Fruit fly (Drosophila melanogaster): Measurements from ENCODE around the gene CG9018.

The CG9018 gene

DNA sequence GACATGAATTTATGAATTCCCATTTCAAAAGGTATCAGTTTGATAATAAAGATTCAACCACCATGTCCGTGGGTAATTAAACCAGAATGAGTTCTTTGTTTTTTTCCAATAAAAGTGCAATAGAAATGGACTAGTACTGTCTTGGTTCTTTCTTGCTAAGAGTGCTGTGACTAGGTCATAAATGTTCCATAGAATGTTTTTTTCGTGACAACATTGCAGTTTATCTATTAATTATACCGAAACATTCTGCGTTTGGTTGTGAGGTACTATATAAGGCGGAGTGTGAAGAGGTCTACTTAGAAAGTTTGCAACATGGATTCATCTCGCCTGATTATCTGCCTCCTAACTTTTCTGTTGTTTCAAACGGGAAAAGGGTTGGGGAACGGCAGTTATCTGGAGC is 30.7 kb upstream of the CG9018 start, which contains the start of gene obst-I:
Gene obst-I (plus strand): TSS at position 301 of the 400 bp plus-strand sequence.
- TF ChIP-seq Ets98B (GFP tag; IDR thresholded peaks at IDR 0.05) (no peak), rn (GFP tag; IDR thresholded peaks at IDR 0.05) (no peak), CG12605 (GFP tag; IDR thresholded peaks at IDR 0.05) (no peak)

DNA sequence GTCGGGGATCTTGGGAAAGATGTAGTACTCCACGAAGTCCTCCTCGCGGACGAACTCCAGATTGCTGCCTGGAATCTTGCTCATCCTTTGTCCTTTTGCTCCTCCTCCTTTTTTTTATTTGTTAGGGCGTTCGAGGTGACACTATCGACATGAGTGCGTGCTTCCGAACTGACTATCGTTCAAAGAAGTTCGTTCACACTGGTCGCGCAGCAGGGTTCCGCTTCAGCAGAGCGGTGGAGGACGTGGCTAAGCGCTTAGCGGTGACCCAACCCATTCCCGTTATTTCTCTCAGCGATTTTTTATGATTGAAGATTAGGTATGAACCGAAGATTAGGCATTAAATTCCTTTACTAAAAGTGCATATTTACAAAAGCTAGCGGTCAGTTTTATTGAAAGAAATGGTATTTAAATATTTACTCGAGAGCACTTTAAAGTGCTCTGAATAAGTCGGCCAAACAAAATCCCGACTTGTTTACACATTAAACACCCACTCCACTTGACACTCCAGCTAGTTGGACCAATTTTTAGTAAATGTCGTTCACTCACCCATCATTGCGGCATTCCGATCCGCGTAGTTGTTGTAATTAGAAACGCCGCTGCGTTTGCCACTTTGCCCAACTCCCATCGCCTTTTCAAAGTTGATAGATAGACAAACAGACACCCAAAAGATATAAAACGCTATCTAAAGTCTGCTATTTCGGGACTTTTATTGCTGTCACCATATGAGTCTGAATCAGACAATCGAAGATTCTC is 29.0 kb upstream of the CG9018 start, which contains the start of the genes ecd and CG13806:
Gene ecd (minus strand): TSS at position 166 of the 753 bp plus-strand sequence.
Gene CG13806 (plus strand): TSS at position 703 of the 753 bp plus-strand sequence.
- TF ChIP-seq CG4496 (GFP tag; IDR thresholded peaks at IDR 0.05) (0 out of 3 replicates have a peak, but pooled peaks have one; percentile 50), CG8301 (tag; optimal IDR thresholded peaks at IDR 0.05) (no peak), CG15710 (tag; optimal IDR thresholded peaks at IDR 0.05) (no peak), Ets98B (GFP tag; IDR thresholded peaks at IDR 0.05) (no peak), CG10348 (GFP tag; IDR thresholded peaks at IDR 0.05) (no peak), CG8159 (tag; optimal IDR thresholded peaks at IDR 0.05) (no peak), fd96Ca (GFP tag; IDR thresholded peaks at IDR 0.05) (peak; percentile 37; the same call in 1 of the 3 replicates), CG32121 (GFP tag; IDR thresholded peaks at IDR 0.05) (peak; percentile 19; the same call in 1 of the 2 replicates)

DNA sequence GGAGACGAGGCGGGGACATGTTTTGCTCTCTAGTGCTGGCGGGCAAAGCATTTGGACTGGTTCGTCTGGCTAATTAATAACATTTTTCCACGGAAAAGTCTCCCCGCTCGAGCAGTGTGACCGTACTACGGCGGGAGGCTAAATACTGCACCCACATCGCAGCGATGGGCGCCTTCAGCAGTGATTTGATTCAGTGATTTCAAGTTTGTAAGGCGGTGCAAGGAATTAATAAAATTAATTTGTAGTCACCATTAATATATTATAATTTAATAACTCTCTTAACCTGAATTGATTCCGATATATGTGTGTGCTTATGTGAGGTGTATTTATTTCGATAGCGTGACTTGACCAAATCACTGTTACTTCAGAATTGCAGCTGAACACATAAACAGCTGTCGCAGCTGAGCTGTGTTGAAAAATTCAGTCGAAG is 25.7 kb upstream of the CG9018 start, which contains the start of the genes oxt and CG13807:
Gene oxt (minus strand): TSS at position 150 of the 430 bp plus-strand sequence.
Gene CG13807 (plus strand): TSS at position 405 of the 430 bp plus-strand sequence.
- peak; percentile 79 for TF ChIP-seq CG17806 (tag; optimal IDR thresholded peaks at IDR 0.05)
- peak; percentile 81 for TF ChIP-seq CG9948 (tag; optimal IDR thresholded peaks at IDR 0.05)
- no peak for TF ChIP-seq D1 (tag; optimal IDR thresholded peaks at IDR 0.05)
- no peak for TF ChIP-seq CG13204 (GFP tag; optimal IDR thresholded peaks at IDR 0.05)
- no peak for TF ChIP-seq CG14655 (GFP tag; optimal IDR thresholded peaks at IDR 0.05)
- peak; percentile 90 for TF ChIP-seq Ets98B (GFP tag; IDR thresholded peaks at IDR 0.05)
- peak; percentile 87 for TF ChIP-seq CG15710 (tag; optimal IDR thresholded peaks at IDR 0.05)
- TF ChIP-seq CG10348 (GFP tag; IDR thresholded peaks at IDR 0.05) = peak; percentile 28; the same call in 1 of the 2 replicates
- TF ChIP-seq EcR (GFP tag; optimal IDR thresholded peaks at IDR 0.05) = peak; percentile 16
- peak; percentile 79 for TF ChIP-seq Snoo (tag; optimal IDR thresholded peaks at IDR 0.05)
- TF ChIP-seq Pif1A (GFP tag; optimal IDR thresholded peaks at IDR 0.05) = no peak
- TF ChIP-seq CG8159 (tag; optimal IDR thresholded peaks at IDR 0.05) = peak; percentile 81
- TF ChIP-seq rn (GFP tag; IDR thresholded peaks at IDR 0.05) = peak; percentile 74
- peak; percentile 92 for TF ChIP-seq fd96Ca (GFP tag; IDR thresholded peaks at IDR 0.05)
- TF ChIP-seq Pif1B (GFP tag; optimal IDR thresholded peaks at IDR 0.05) = peak; percentile 83
- TF ChIP-seq CG12605 (GFP tag; IDR thresholded peaks at IDR 0.05) = peak; percentile 75
- peak; percentile 60 for TF ChIP-seq gl (tag; optimal IDR thresholded peaks at IDR 0.05)
- peak; percentile 76 for TF ChIP-seq CG34367 (tag; optimal IDR thresholded peaks at IDR 0.05)
- peak; percentile 87 for TF ChIP-seq CG32121 (GFP tag; IDR thresholded peaks at IDR 0.05)
- peak; percentile 80 for TF ChIP-seq CG8301 (tag; optimal IDR thresholded peaks at IDR 0.05)
- TF ChIP-seq CG4496 (GFP tag; IDR thresholded peaks at IDR 0.05) = peak; percentile 94

- TF ChIP-seq Pif1A (GFP tag; optimal IDR thresholded peaks at IDR 0.05) = no peak
- TF ChIP-seq CG8159 (tag; optimal IDR thresholded peaks at IDR 0.05) = no peak
- no peak for TF ChIP-seq Snoo (tag; optimal IDR thresholded peaks at IDR 0.05)
- TF ChIP-seq EcR (GFP tag; optimal IDR thresholded peaks at IDR 0.05) = no peak
- TF ChIP-seq CG13204 (GFP tag; optimal IDR thresholded peaks at IDR 0.05) = no peak
- TF ChIP-seq CG15710 (tag; optimal IDR thresholded peaks at IDR 0.05) = no peak
- TF ChIP-seq rn (GFP tag; IDR thresholded peaks at IDR 0.05) = no peak
- TF ChIP-seq gl (tag; optimal IDR thresholded peaks at IDR 0.05) = no peak
- TF ChIP-seq CG9948 (tag; optimal IDR thresholded peaks at IDR 0.05) = no peak
- no peak for TF ChIP-seq CG34367 (tag; optimal IDR thresholded peaks at IDR 0.05)
- TF ChIP-seq CG12605 (GFP tag; IDR thresholded peaks at IDR 0.05) = no peak
- no peak for TF ChIP-seq Ets98B (GFP tag; IDR thresholded peaks at IDR 0.05)
- no peak for TF ChIP-seq D1 (tag; optimal IDR thresholded peaks at IDR 0.05)
- TF ChIP-seq CG4496 (GFP tag; IDR thresholded peaks at IDR 0.05) = no peak
- no peak for TF ChIP-seq CG14655 (GFP tag; optimal IDR thresholded peaks at IDR 0.05)
These were observed 24.4 kb upstream of the CG9018 start for dm6 chr3L:2261282-2261681.

DNA sequence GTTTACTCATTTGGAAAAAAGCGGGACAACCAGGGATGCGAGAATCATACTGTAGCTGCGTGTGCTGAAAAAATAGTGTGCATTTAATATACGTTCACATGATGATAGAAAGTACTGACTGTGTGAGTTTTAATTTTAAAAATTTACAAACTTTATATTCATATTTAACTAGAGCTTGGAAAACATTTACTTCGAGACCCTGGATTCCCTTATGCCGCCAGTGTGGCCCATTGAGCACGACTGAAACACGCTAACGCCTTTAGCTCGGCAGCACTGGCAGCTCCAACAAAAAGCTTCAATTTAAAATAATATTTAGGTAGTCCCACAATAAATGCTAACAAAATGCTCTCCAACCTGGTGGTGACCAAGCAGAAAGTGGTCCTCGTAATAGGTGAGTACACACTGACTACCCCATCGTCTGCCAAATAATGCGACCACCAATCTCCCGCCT is 20.6 kb upstream of the CG9018 start, which contains the start of the genes CG1275 and Elp5:
Gene CG1275 (minus strand): TSS at position 12 of the 451 bp plus-strand sequence.
Gene Elp5 (plus strand): TSS at position 45 of the 451 bp plus-strand sequence.
- TF ChIP-seq EcR (GFP tag; optimal IDR thresholded peaks at IDR 0.05) = peak; percentile 93
- peak; percentile 97 for TF ChIP-seq CG14655 (GFP tag; optimal IDR thresholded peaks at IDR 0.05)
- TF ChIP-seq CG15710 (tag; optimal IDR thresholded peaks at IDR 0.05) = peak; percentile 99
- TF ChIP-seq fd96Ca (GFP tag; IDR thresholded peaks at IDR 0.05) = peak; percentile 100
- TF ChIP-seq CG4496 (GFP tag; IDR thresholded peaks at IDR 0.05) = peak; percentile 100
- TF ChIP-seq CG17806 (tag; optimal IDR thresholded peaks at IDR 0.05) = peak; percentile 97
- TF ChIP-seq gl (tag; optimal IDR thresholded peaks at IDR 0.05) = peak; percentile 98
- peak; percentile 98 for TF ChIP-seq Pif1B (GFP tag; optimal IDR thresholded peaks at IDR 0.05)
- peak; percentile 95 for TF ChIP-seq CG13204 (GFP tag; optimal IDR thresholded peaks at IDR 0.05)
- TF ChIP-seq CG8159 (tag; optimal IDR thresholded peaks at IDR 0.05) = peak; percentile 97
- TF ChIP-seq D1 (tag; optimal IDR thresholded peaks at IDR 0.05) = no peak
- peak; percentile 99 for TF ChIP-seq CG9948 (tag; optimal IDR thresholded peaks at IDR 0.05)
- TF ChIP-seq Pif1A (GFP tag; optimal IDR thresholded peaks at IDR 0.05) = peak; percentile 99
- peak; percentile 99 for TF ChIP-seq rn (GFP tag; IDR thresholded peaks at IDR 0.05)
- peak; percentile 98 for TF ChIP-seq CG8301 (tag; optimal IDR thresholded peaks at IDR 0.05)
- peak; percentile 98 for TF ChIP-seq CG10348 (GFP tag; IDR thresholded peaks at IDR 0.05)
- TF ChIP-seq Ets98B (GFP tag; IDR thresholded peaks at IDR 0.05) = peak; percentile 100
- peak; percentile 99 for TF ChIP-seq CG34367 (tag; optimal IDR thresholded peaks at IDR 0.05)
- peak; percentile 100 for TF ChIP-seq CG12605 (GFP tag; IDR thresholded peaks at IDR 0.05)
- peak; percentile 97 for TF ChIP-seq Snoo (tag; optimal IDR thresholded peaks at IDR 0.05)
- TF ChIP-seq CG32121 (GFP tag; IDR thresholded peaks at IDR 0.05) = peak; percentile 99
